Worm (Caenorhabditis elegans) whole organism, mixed stage, embryonic: ENCODE data around the gene W02D7.12.

Experiments used
- M03D4.4 ChIP-seq: sonication (generic microtip); optimal IDR thresholded peaks from 2 replicates; lab custom pipeline; 2017; ENCODE audit warnings: mild to moderate bottlenecking, missing genetic modification characterization, missing compliant biosample characterization
- bed-3 ChIP-seq: fragments of 200-800 bp; sonication (Bioruptor generic); optimal IDR thresholded peaks from 3 replicates; lab custom pipeline; 2018; ENCODE audit warnings: mild to moderate bottlenecking, missing genetic modification characterization, moderate library complexity, missing compliant biosample characterization
- blmp-1 ChIP-seq: fragments of 150-350 bp; optimal IDR thresholded peaks from 2 replicates; lab custom pipeline; 2014; ENCODE audit warnings: missing biosample characterization, missing genetic modification characterization
- ceh-39 ChIP-seq: fragments of 150-350 bp; optimal IDR thresholded peaks from 2 replicates; lab custom pipeline; 2014; ENCODE audit warnings: missing biosample characterization, missing genetic modification characterization
- ceh-43 ChIP-seq: fragments of 200-800 bp; sonication (Bioruptor generic); optimal IDR thresholded peaks from 2 replicates; lab custom pipeline; 2018; ENCODE audit warnings: mild to moderate bottlenecking, missing genetic modification characterization, moderate library complexity, missing compliant biosample characterization
- ceh-83 ChIP-seq: fragments of 200-800 bp; sonication (Bioruptor generic); optimal IDR thresholded peaks from 2 replicates; lab custom pipeline; 2018; ENCODE audit warnings: mild to moderate bottlenecking, missing genetic modification characterization, missing compliant biosample characterization
- ces-1 ChIP-seq: fragments of 150-350 bp; optimal IDR thresholded peaks from 2 replicates; lab custom pipeline; 2014; ENCODE audit warnings: missing biosample characterization, missing genetic modification reagents, missing genetic modification characterization
- cnd-1 ChIP-seq: fragments of 200-800 bp; sonication (Bioruptor generic); optimal IDR thresholded peaks from 2 replicates; lab custom pipeline; 2018; ENCODE audit warnings: mild to moderate bottlenecking, missing genetic modification characterization, missing compliant biosample characterization
- drap-1 ChIP-seq: fragments of 200-800 bp; sonication (Bioruptor generic); optimal IDR thresholded peaks from 3 replicates; lab custom pipeline; 2018; ENCODE audit warnings: mild to moderate bottlenecking, missing genetic modification characterization, missing compliant biosample characterization
- elt-1 ChIP-seq: sonication (generic microtip); optimal IDR thresholded peaks from 2 replicates; lab custom pipeline; 2017; ENCODE audit warnings: missing genetic modification characterization, mild to moderate bottlenecking, missing compliant biosample characterization, antibody characterized with exemption, moderate library complexity, borderline replicate concordance; ENCODE audit not compliant: insufficient read depth
- elt-3 ChIP-seq: fragments of 150-350 bp; optimal IDR thresholded peaks from 2 replicates; lab custom pipeline; 2014; ENCODE audit warnings: missing biosample characterization, missing genetic modification characterization
- flh-1 ChIP-seq: fragments of 200-800 bp; sonication (Bioruptor generic); optimal IDR thresholded peaks from 2 replicates; lab custom pipeline; 2018; ENCODE audit warnings: mild to moderate bottlenecking, missing genetic modification characterization, moderate library complexity, missing compliant biosample characterization
- ham-2 ChIP-seq: fragments of 200-800 bp; sonication (Bioruptor generic); optimal IDR thresholded peaks from 2 replicates; lab custom pipeline; 2018; ENCODE audit warnings: mild to moderate bottlenecking, missing genetic modification characterization, missing compliant biosample characterization
- lin-13 ChIP-seq: fragments of 150-350 bp; optimal IDR thresholded peaks from 2 replicates; lab custom pipeline; 2014; ENCODE audit warnings: missing biosample characterization, missing genetic modification characterization
- lin-32 ChIP-seq: fragments of 200-800 bp; sonication (Bioruptor generic); optimal IDR thresholded peaks from 2 replicates; lab custom pipeline; 2018; ENCODE audit warnings: mild to moderate bottlenecking, missing genetic modification characterization, missing compliant biosample characterization
- lsy-2 ChIP-seq: fragments of 150-350 bp; optimal IDR thresholded peaks from 2 replicates; lab custom pipeline; 2014; ENCODE audit warnings: missing biosample characterization, missing genetic modification characterization
- mab-5 ChIP-seq: fragments of 150-350 bp; optimal IDR thresholded peaks from 2 replicates; lab custom pipeline; 2014; ENCODE audit warnings: missing biosample characterization, missing genetic modification characterization
- mls-2 ChIP-seq: sonication (generic microtip); optimal IDR thresholded peaks from 2 replicates; lab custom pipeline; 2016; ENCODE audit warnings: mild to moderate bottlenecking, missing genetic modification characterization, moderate library complexity, missing compliant biosample characterization
- nhr-12 ChIP-seq: fragments of 150-350 bp; optimal IDR thresholded peaks from 2 replicates; lab custom pipeline; 2014; ENCODE audit warnings: missing biosample characterization, missing genetic modification characterization
- nhr-2 ChIP-seq: fragments of 150-350 bp; optimal IDR thresholded peaks from 2 replicates; lab custom pipeline; 2014; ENCODE audit warnings: missing biosample characterization, missing genetic modification characterization
- nhr-237 ChIP-seq: fragments of 150-350 bp; optimal IDR thresholded peaks from 2 replicates; lab custom pipeline; 2014; ENCODE audit warnings: missing biosample characterization, missing genetic modification characterization
- nhr-28 ChIP-seq: fragments of 150-350 bp; optimal IDR thresholded peaks from 2 replicates; lab custom pipeline; 2014; ENCODE audit warnings: missing biosample characterization, missing genetic modification characterization
- nhr-76 ChIP-seq: sonication (generic microtip); optimal IDR thresholded peaks from 2 replicates; lab custom pipeline; 2017; ENCODE audit warnings: missing biosample characterization, missing genetic modification characterization
- pha-4 ChIP-seq: fragments of 150-350 bp; optimal IDR thresholded peaks from 2 replicates; lab custom pipeline; 2018; ENCODE audit warnings: missing biosample characterization, missing genetic modification reagents, missing genetic modification characterization
- snpc-4 ChIP-seq: fragments of 150-350 bp; optimal IDR thresholded peaks from 2 replicates; lab custom pipeline; 2014; ENCODE audit warnings: missing biosample characterization, missing genetic modification characterization
- sptf-1 ChIP-seq: sonication (generic microtip); optimal IDR thresholded peaks from 2 replicates; lab custom pipeline; 2017; ENCODE audit warnings: mild to moderate bottlenecking, missing genetic modification characterization, moderate library complexity, missing compliant biosample characterization
- tbx-8 ChIP-seq: fragments of 200-800 bp; sonication (Bioruptor generic); optimal IDR thresholded peaks from 2 replicates; lab custom pipeline; 2018; ENCODE audit warnings: mild to moderate bottlenecking, missing genetic modification characterization, moderate library complexity, missing compliant biosample characterization
- unc-120 ChIP-seq: sonication (generic microtip); optimal IDR thresholded peaks from 2 replicates; lab custom pipeline; 2017; ENCODE audit warnings: missing genetic modification characterization, missing compliant biosample characterization; ENCODE audit not compliant: poor library complexity, severe bottlenecking
- unc-39 ChIP-seq: fragments of 150-350 bp; optimal IDR thresholded peaks from 2 replicates; lab custom pipeline; 2014; ENCODE audit warnings: missing biosample characterization, missing genetic modification characterization
- unc-62 ChIP-seq: fragments of 150-350 bp; optimal IDR thresholded peaks from 2 replicates; lab custom pipeline; 2014; ENCODE audit warnings: missing biosample characterization, missing genetic modification reagents, missing genetic modification characterization
- ztf-11 ChIP-seq: fragments of 150-350 bp; optimal IDR thresholded peaks from 2 replicates; lab custom pipeline; 2014; ENCODE audit warnings: missing biosample characterization, missing genetic modification characterization

W02D7.12 gene

DNA sequence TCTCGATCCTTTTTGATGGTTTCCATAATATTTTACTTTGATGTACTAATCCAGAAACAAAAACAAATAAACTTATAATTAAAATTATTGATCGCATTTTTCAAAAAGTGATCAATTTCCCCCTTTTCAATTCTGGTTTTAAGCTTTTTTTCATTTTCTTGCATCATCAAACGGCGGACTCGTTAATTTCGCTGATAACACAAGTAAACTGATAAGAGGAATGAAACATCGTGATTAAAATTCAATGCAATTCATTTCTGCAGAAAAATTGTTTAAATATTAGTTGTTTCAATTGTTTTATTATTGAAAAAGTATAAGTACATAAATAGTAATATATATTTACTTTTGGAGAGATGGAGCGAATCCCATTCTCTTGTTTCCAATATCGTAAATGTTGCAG, 44.0 kb upstream of the W02D7.12 start:
- TF ChIP-seq unc-39 = no peak
- no peak for TF ChIP-seq nhr-2 (tag; lab: Kevin White, UChicago)
- no peak for TF ChIP-seq nhr-76 (tag; lab: Kevin White, UChicago)
- no peak for TF ChIP-seq lsy-2 (tag; lab: Kevin White, UChicago)
- TF ChIP-seq snpc-4 = no peak
- no peak for TF ChIP-seq blmp-1 (tag; lab: Kevin White, UChicago)
- no peak for TF ChIP-seq elt-1
- TF ChIP-seq flh-1 = no peak
- TF ChIP-seq M03D4.4 (tag; lab: Kevin White, UChicago) = no peak
- no peak for TF ChIP-seq unc-62 (GFP tag; lab: Kevin White, UChicago)
- no peak for TF ChIP-seq ceh-39 (tag; lab: Kevin White, UChicago)
- no peak for TF ChIP-seq bed-3
- no peak for TF ChIP-seq lin-13 (tag; lab: Kevin White, UChicago)
- TF ChIP-seq drap-1 = no peak
- no peak for TF ChIP-seq cnd-1 (tag; lab: Kevin White, UChicago)
- no peak for TF ChIP-seq pha-4
- TF ChIP-seq ham-2 = no peak

DNA sequence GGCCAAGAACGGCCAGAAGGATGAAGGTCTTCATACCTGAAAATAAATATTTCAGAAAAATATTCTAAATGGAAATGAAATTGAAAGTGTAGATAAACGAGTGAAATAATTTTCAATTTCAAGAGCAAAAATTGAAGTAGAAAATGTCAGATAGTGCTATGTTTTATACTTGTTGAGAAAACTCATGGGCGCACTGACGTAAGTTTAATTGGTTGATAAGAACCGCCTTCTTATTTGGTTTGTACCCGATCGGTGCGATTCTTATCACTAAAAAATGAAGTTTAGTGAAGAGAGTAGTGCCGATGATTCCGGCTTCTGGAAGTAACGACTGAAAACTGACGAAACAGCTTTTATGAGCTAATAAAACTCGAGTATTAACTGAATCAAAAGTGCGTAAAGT, 42.4 kb upstream of the W02D7.12 start, which contains the start of the genes asp-6 and asp-12:
TSS of gene asp-6 (minus strand) at position 36 of the 400 bp plus-strand sequence.
TSS of gene asp-12 (plus strand) at position 309 of the 400 bp plus-strand sequence.
- TF ChIP-seq unc-62 (GFP tag; lab: Kevin White, UChicago) (no peak), sptf-1 (tag; lab: Kevin White, UChicago) (no peak), elt-1 (no peak), ztf-11 (tag; lab: Kevin White, UChicago) (no peak), blmp-1 (tag; lab: Kevin White, UChicago) (no peak), tbx-8 (GFP tag; lab: Kevin White, UChicago) (no peak), ceh-43 (GFP tag; lab: Kevin White, UChicago) (no peak), nhr-76 (tag; lab: Kevin White, UChicago) (no peak), ceh-83 (GFP tag; lab: Kevin White, UChicago) (no peak), bed-3 (no peak)

DNA sequence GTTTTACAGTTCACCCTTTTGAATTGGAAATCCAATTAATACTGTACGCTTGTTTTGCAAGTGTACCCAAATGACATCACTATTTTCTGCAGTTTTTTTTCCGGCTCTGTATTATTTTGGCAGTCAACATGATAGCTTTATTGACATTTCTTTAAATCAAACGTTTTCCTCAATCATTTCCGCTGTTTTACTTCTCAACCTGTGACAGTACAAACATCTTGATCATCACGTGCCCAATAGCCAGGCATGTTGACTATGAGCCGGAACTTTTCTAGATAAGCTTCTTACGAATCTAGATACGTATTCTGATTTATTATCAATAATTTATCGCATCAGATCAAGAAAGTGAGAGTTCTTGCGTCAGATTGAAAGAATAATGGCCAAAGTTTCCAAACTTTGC, 41.4 kb upstream of the W02D7.12 start:
- TF ChIP-seq unc-120 (tag; lab: Kevin White, UChicago) (no peak), unc-39 (no peak), blmp-1 (tag; lab: Kevin White, UChicago) (no peak), ham-2 (no peak), lin-13 (tag; lab: Kevin White, UChicago) (no peak), M03D4.4 (tag; lab: Kevin White, UChicago) (no peak), ceh-43 (GFP tag; lab: Kevin White, UChicago) (no peak), lin-32 (GFP tag; lab: Kevin White, UChicago) (no peak), mls-2 (tag; lab: Kevin White, UChicago) (no peak), nhr-28 (no peak), tbx-8 (GFP tag; lab: Kevin White, UChicago) (no peak), pha-4 (no peak), cnd-1 (tag; lab: Kevin White, UChicago) (no peak), ces-1 (GFP tag; lab: Kevin White, UChicago) (no peak), bed-3 (no peak), sptf-1 (tag; lab: Kevin White, UChicago) (no peak), elt-3 (tag; lab: Kevin White, UChicago) (no peak), mab-5 (no peak), nhr-237 (tag; lab: Kevin White, UChicago) (no peak), nhr-2 (tag; lab: Kevin White, UChicago) (no peak)

DNA sequence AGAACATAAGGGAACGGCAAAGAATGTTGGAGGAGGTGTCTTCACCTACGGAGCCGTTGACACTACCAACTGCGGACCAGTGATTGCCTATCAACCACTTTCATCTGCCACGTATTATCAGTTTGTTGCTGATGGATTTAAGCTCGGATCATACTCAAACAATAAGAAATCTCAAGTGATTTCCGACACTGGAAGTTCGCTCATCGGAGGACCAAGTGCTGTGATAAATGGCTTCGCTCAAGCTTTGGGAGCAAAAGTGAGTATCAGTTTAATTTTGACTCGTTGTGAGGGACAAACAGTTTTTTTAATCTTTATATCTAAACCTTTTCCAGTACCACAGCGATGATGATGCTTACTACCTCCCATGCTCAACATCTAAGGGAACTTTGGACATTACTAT, 39.9 kb upstream of the W02D7.12 start:
- no peak for TF ChIP-seq nhr-237 (tag; lab: Kevin White, UChicago)
- TF ChIP-seq nhr-12 (tag; lab: Kevin White, UChicago) = no peak
- no peak for TF ChIP-seq mls-2 (tag; lab: Kevin White, UChicago)
- no peak for TF ChIP-seq snpc-4
- TF ChIP-seq lsy-2 (tag; lab: Kevin White, UChicago) = no peak
- TF ChIP-seq blmp-1 (tag; lab: Kevin White, UChicago) = no peak

DNA sequence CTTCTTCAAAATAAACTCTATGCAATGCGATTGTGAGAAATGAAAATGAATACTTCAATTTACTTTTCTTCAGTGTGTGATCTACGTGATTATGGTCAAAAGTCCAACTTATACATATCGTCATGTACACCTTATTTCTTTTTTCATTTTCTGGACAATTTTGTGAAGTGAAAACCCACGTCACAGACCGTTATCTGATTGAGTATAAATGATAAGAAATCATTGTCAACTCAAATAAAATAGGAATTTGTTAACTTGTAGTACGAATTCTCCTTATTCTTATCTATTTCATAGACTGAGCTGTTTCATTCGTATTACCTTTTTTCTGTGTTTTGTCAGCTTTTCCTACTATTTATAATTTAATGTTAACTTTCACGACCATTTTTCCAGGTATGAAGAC, 39.3 kb upstream of the W02D7.12 start, which contains the start of gene asp-5:
TSS of gene asp-5 (plus strand) at position 391 of the 400 bp plus-strand sequence.
- TF ChIP-seq sptf-1 (tag; lab: Kevin White, UChicago) (no peak), cnd-1 (tag; lab: Kevin White, UChicago) (no peak), mls-2 (tag; lab: Kevin White, UChicago) (no peak), unc-120 (tag; lab: Kevin White, UChicago) (no peak), ztf-11 (tag; lab: Kevin White, UChicago) (no peak), lin-13 (tag; lab: Kevin White, UChicago) (no peak), flh-1 (no peak), snpc-4 (no peak), nhr-28 (no peak), tbx-8 (GFP tag; lab: Kevin White, UChicago) (no peak)
